Fruit fly (Drosophila melanogaster): ENCODE data around the gene CG6843.

- TF ChIP-seq Dll (optimal IDR thresholded peaks at IDR 0.05) (no peak), pan (optimal IDR thresholded peaks at IDR 0.05) (no peak)
Measured at dm6 chr3L:18952399-18952798, 51.0 kb downstream of the CG6843 start.
